Fruit fly (Drosophila melanogaster) whole organism, embryonic: ENCODE measurements around the gene CG34008.

Experiments
- CG10366 ChIP-seq: fragments of 200-800 bp; sonication (Bioruptor generic); IDR thresholded peaks from 2 replicates; pipeline ENCODE4 v1.3.6; 2022; ENCODE audit warnings: missing biosample characterization, missing genetic modification characterization
- CG32767 ChIP-seq: fragments of 200-800 bp; sonication (Bioruptor generic); IDR thresholded peaks from 2 replicates; pipeline ENCODE4 v1.3.6; 2022; ENCODE audit warnings: missing biosample characterization, missing genetic modification characterization
- Sox102F ChIP-seq: fragments of 200-800 bp; sonication (Bioruptor generic); optimal IDR thresholded peaks from 2 replicates; lab custom pipeline; 2018; ENCODE audit warnings: missing biosample characterization, mild to moderate bottlenecking, missing genetic modification characterization, moderate library complexity
- en ChIP-seq: fragments of 200-800 bp; sonication (Bioruptor generic); optimal IDR thresholded peaks from 2 replicates; lab custom pipeline; 2016; ENCODE audit warnings: missing biosample characterization, missing genetic modification characterization
- gem ChIP-seq: fragments of 200-800 bp; sonication (Bioruptor generic); optimal IDR thresholded peaks from 2 replicates; lab custom pipeline; 2019; ENCODE audit warnings: missing biosample characterization, mild to moderate bottlenecking, missing genetic modification characterization, moderate library complexity
- grau ChIP-seq: fragments of 200-800 bp; optimal IDR thresholded peaks from 3 replicates; lab custom pipeline; 2019; ENCODE audit warnings: missing biosample characterization, mild to moderate bottlenecking, missing genetic modification characterization, moderate library complexity
- vfl ChIP-seq: fragments of 200-800 bp; sonication (Bioruptor generic); optimal IDR thresholded peaks from 2 replicates; lab custom pipeline; 2016; ENCODE audit warnings: missing biosample characterization, missing genetic modification characterization

dm6 chr3R:20602599-20602998, 21.3 kb upstream of the CG34008 start:
- TF ChIP-seq vfl = no peak
- no peak for TF ChIP-seq CG32767
- TF ChIP-seq gem = no peak
- no peak for TF ChIP-seq grau
- TF ChIP-seq en (GFP tag; lab: Kevin White, UChicago) = no peak
- no peak for TF ChIP-seq CG10366 (GFP tag; lab: Robert Waterston, UW)
- TF ChIP-seq Sox102F (GFP tag; lab: Kevin White, UChicago) = no peak
